Fruit fly (Drosophila melanogaster) whole organism, embryonic: Measurements from ENCODE around the gene CG42538.

Experiments used
- Atf-2 ChIP-seq: fragments of 200-800 bp; sonication (Bioruptor generic); optimal IDR thresholded peaks from 2 replicates; lab custom pipeline; 2016; ENCODE audit warnings: missing biosample characterization, missing genetic modification characterization
- CG10462 ChIP-seq: fragments of 200-800 bp; sonication (Bioruptor generic); optimal IDR thresholded peaks from 2 replicates; lab custom pipeline; 2016; ENCODE audit warnings: missing biosample characterization, missing genetic modification characterization
- CG10565 ChIP-seq: fragments of 200-800 bp; sonication (Bioruptor generic); optimal IDR thresholded peaks from 3 replicates; lab custom pipeline; 2016; ENCODE audit warnings: missing biosample characterization, mild to moderate bottlenecking, missing genetic modification characterization
- CG12104 ChIP-seq: fragments of 200-800 bp; sonication (Bioruptor generic); optimal IDR thresholded peaks from 3 replicates; lab custom pipeline; 2016; ENCODE audit warnings: missing biosample characterization, missing genetic modification characterization
- CG13123 ChIP-seq: fragments of 200-800 bp; sonication (Bioruptor generic); optimal IDR thresholded peaks from 2 replicates; lab custom pipeline; 2016; ENCODE audit warnings: missing biosample characterization, missing genetic modification characterization
- CG13424 ChIP-seq: fragments of 200-800 bp; sonication (Bioruptor generic); optimal IDR thresholded peaks from 2 replicates; lab custom pipeline; 2019; ENCODE audit warnings: missing biosample characterization, mild to moderate bottlenecking, missing genetic modification characterization, moderate library complexity
- CG1647 ChIP-seq: fragments of 200-800 bp; sonication (Bioruptor generic); optimal IDR thresholded peaks from 3 replicates; lab custom pipeline; 2016; ENCODE audit warnings: missing biosample characterization, missing genetic modification characterization
- CG16779 ChIP-seq: fragments of 200-800 bp; sonication (Bioruptor generic); IDR thresholded peaks from 2 replicates; pipeline ENCODE4 v1.3.6; 2022; ENCODE audit warnings: missing biosample characterization, missing genetic modification characterization
- CG17328 ChIP-seq: fragments of 200-800 bp; sonication (Bioruptor generic); IDR thresholded peaks from 2 replicates; pipeline ENCODE4 v1.3.6; 2022; ENCODE audit warnings: missing biosample characterization, missing genetic modification characterization
- CG18599 ChIP-seq: fragments of 200-800 bp; sonication (Bioruptor generic); optimal IDR thresholded peaks from 3 replicates; lab custom pipeline; 2017; ENCODE audit warnings: missing biosample characterization, missing genetic modification characterization, mild to moderate bottlenecking, moderate library complexity, missing genetic modification reagents
- CG2678 ChIP-seq: fragments of 200-800 bp; sonication (Bioruptor generic); optimal IDR thresholded peaks from 3 replicates; lab custom pipeline; 2019; ENCODE audit warnings: missing biosample characterization, mild to moderate bottlenecking, missing genetic modification characterization, moderate library complexity
- CG31224 ChIP-seq: fragments of 200-800 bp; sonication (Bioruptor generic); IDR thresholded peaks from 2 replicates; pipeline ENCODE4 v1.3.6; 2022; ENCODE audit warnings: missing biosample characterization, missing genetic modification characterization
- CG4328 ChIP-seq: fragments of 200-800 bp; sonication (Bioruptor generic); optimal IDR thresholded peaks from 3 replicates; lab custom pipeline; 2017; ENCODE audit warnings: missing biosample characterization, missing genetic modification reagents, missing genetic modification characterization
- CG4360 ChIP-seq: fragments of 200-800 bp; sonication (Bioruptor generic); IDR thresholded peaks from 2 replicates; pipeline ENCODE4 v1.3.6; 2022; ENCODE audit warnings: missing biosample characterization, missing genetic modification characterization
- CG43689 ChIP-seq: fragments of 200-800 bp; sonication (Bioruptor generic); IDR thresholded peaks from 2 replicates; pipeline ENCODE4 v1.3.6; 2022; ENCODE audit warnings: missing biosample characterization, missing genetic modification characterization
- CG4424 ChIP-seq: fragments of 200-800 bp; sonication (Bioruptor generic); optimal IDR thresholded peaks from 3 replicates; lab custom pipeline; 2016; ENCODE audit warnings: missing biosample characterization, missing genetic modification characterization
- CG4854 ChIP-seq: fragments of 200-800 bp; sonication (Bioruptor generic); optimal IDR thresholded peaks from 2 replicates; lab custom pipeline; 2016; ENCODE audit warnings: missing biosample characterization, missing genetic modification characterization, inconsistent platforms
- CG5953 ChIP-seq: fragments of 200-800 bp; sonication (Bioruptor generic); IDR thresholded peaks from 2 replicates; pipeline ENCODE4 v1.3.6; 2022; ENCODE audit warnings: missing biosample characterization, missing genetic modification characterization
- CG7928 ChIP-seq: fragments of 200-800 bp; sonication (Bioruptor generic); optimal IDR thresholded peaks from 2 replicates; lab custom pipeline; 2017; ENCODE audit warnings: missing biosample characterization, mild to moderate bottlenecking, missing genetic modification characterization
- CG8924 ChIP-seq: fragments of 200-800 bp; optimal IDR thresholded peaks from 3 replicates; lab custom pipeline; 2019; ENCODE audit warnings: missing biosample characterization, mild to moderate bottlenecking, missing genetic modification characterization, moderate library complexity
- CG9932 ChIP-seq: fragments of 200-800 bp; sonication (Bioruptor generic); IDR thresholded peaks from 2 replicates; pipeline ENCODE4 v1.3.6; 2022; ENCODE audit warnings: missing biosample characterization, missing genetic modification characterization
- CoRest ChIP-seq: fragments of 200-800 bp; sonication (Bioruptor generic); optimal IDR thresholded peaks from 3 replicates; lab custom pipeline; 2018; ENCODE audit warnings: missing biosample characterization, mild to moderate bottlenecking, missing genetic modification characterization, moderate library complexity
- Gug ChIP-seq: fragments of 200-800 bp; sonication (Bioruptor generic); IDR thresholded peaks from 4 replicates; pipeline ENCODE4 v1.3.6; 2022; ENCODE audit warnings: missing biosample characterization, missing genetic modification characterization
- Lim3 ChIP-seq: fragments of 200-800 bp; sonication (Bioruptor generic); IDR thresholded peaks from 2 replicates; pipeline ENCODE4 v1.3.6; 2022; ENCODE audit warnings: missing biosample characterization, missing genetic modification characterization
- MTF-1 ChIP-seq: fragments of 200-800 bp; sonication (Bioruptor generic); optimal IDR thresholded peaks from 2 replicates; lab custom pipeline; 2018; ENCODE audit warnings: missing biosample characterization, mild to moderate bottlenecking, missing genetic modification characterization, borderline replicate concordance
- Myb ChIP-seq: fragments of 200-800 bp; sonication (Bioruptor generic); optimal IDR thresholded peaks from 2 replicates; lab custom pipeline; 2016; ENCODE audit warnings: missing biosample characterization, missing genetic modification characterization
- NC2α ChIP-seq: fragments of 200-800 bp; sonication (Bioruptor generic); optimal IDR thresholded peaks from 2 replicates; lab custom pipeline; 2016; ENCODE audit warnings: missing biosample characterization, missing genetic modification characterization
- NFAT ChIP-seq: fragments of 200-800 bp; sonication (Bioruptor generic); IDR thresholded peaks from 2 replicates; pipeline ENCODE4 v1.3.6; 2022; ENCODE audit warnings: missing biosample characterization, missing genetic modification characterization
- Neu2 ChIP-seq: fragments of 200-800 bp; sonication (Bioruptor generic); optimal IDR thresholded peaks from 3 replicates; lab custom pipeline; 2016; ENCODE audit warnings: missing biosample characterization, missing genetic modification characterization, borderline replicate concordance
- PHDP ChIP-seq: fragments of 200-800 bp; sonication (Bioruptor generic); optimal IDR thresholded peaks from 3 replicates; lab custom pipeline; 2018; ENCODE audit warnings: missing biosample characterization, mild to moderate bottlenecking, missing genetic modification characterization, moderate library complexity
- bab2 ChIP-seq: fragments of 200-800 bp; sonication (Bioruptor generic); optimal IDR thresholded peaks from 2 replicates; lab custom pipeline; 2016; ENCODE audit warnings: missing biosample characterization, missing genetic modification characterization
- bsh ChIP-seq, 2 experiments: fragments of 200-800 bp; sonication (Bioruptor generic); optimal IDR thresholded peaks; 2 replicates each; lab custom pipeline; 2017 to 2018; ENCODE audit warnings: mild to moderate bottlenecking in 2 of 2, missing biosample characterization in 2 of 2, missing genetic modification characterization in 2 of 2, moderate library complexity in 1 of 2
- crc ChIP-seq: fragments of 200-800 bp; sonication (Bioruptor generic); optimal IDR thresholded peaks from 2 replicates; lab custom pipeline; 2016; ENCODE audit warnings: missing biosample characterization, missing genetic modification characterization
- croc ChIP-seq: fragments of 200-800 bp; sonication (Bioruptor generic); conservative IDR thresholded peaks from 3 replicates; pipeline ENCODE4 v1.3.6; 2022; ENCODE audit warnings: missing biosample characterization, missing genetic modification characterization
- crol ChIP-seq: fragments of 200-800 bp; sonication (Bioruptor generic); IDR thresholded peaks from 2 replicates; pipeline ENCODE4 v1.3.6; 2022; ENCODE audit warnings: missing biosample characterization, missing genetic modification characterization
- en ChIP-seq: fragments of 200-800 bp; sonication (Bioruptor generic); optimal IDR thresholded peaks from 2 replicates; lab custom pipeline; 2016; ENCODE audit warnings: missing biosample characterization, missing genetic modification characterization
- esg ChIP-seq: fragments of 200-800 bp; sonication (Bioruptor generic); conservative IDR thresholded peaks from 2 replicates; pipeline ENCODE4 v1.3.6; 2022; ENCODE audit warnings: missing biosample characterization, missing genetic modification characterization
- gce ChIP-seq: fragments of 200-800 bp; sonication (Bioruptor generic); IDR thresholded peaks from 3 replicates; pipeline ENCODE4 v1.3.6; 2022; ENCODE audit warnings: missing biosample characterization, missing genetic modification characterization
- h ChIP-seq: fragments of >200 bp; optimal IDR thresholded peaks from 2 replicates; lab custom pipeline; 2017
- lola ChIP-seq, 3 experiments: fragments of >200 bp in 2 of 3; fragments of 200-800 bp in 1 of 3; sonication (Bioruptor generic) in 1 of 3; optimal IDR thresholded peaks; 2 replicates each; lab custom pipeline; 2017 to 2019; ENCODE audit warnings: missing biosample characterization in 3 of 3, missing genetic modification characterization in 3 of 3, mild to moderate bottlenecking in 1 of 3, moderate library complexity in 1 of 3
- nau ChIP-seq: fragments of 200-800 bp; sonication (Bioruptor generic); optimal IDR thresholded peaks from 3 replicates; lab custom pipeline; 2017; ENCODE audit warnings: missing biosample characterization, mild to moderate bottlenecking, missing genetic modification characterization, missing genetic modification reagents
- odd ChIP-seq: fragments of 200-800 bp; sonication (Bioruptor generic); optimal IDR thresholded peaks from 2 replicates; lab custom pipeline; 2017; ENCODE audit warnings: missing biosample characterization, mild to moderate bottlenecking, missing genetic modification characterization
- org-1 ChIP-seq: fragments of 200-800 bp; sonication (Bioruptor generic); optimal IDR thresholded peaks from 2 replicates; lab custom pipeline; 2017; ENCODE audit warnings: missing biosample characterization, missing genetic modification characterization
- otp ChIP-seq: fragments of 200-800 bp; sonication (Bioruptor generic); IDR thresholded peaks from 3 replicates; pipeline ENCODE4, ENCODE4 v1.3.6; 2022; ENCODE audit warnings: missing biosample characterization, missing genetic modification characterization
- pum ChIP-seq: fragments of 200-800 bp; sonication (Bioruptor generic); optimal IDR thresholded peaks from 2 replicates; lab custom pipeline; 2016; ENCODE audit warnings: missing biosample characterization, missing genetic modification characterization
- rib ChIP-seq: fragments of 200-800 bp; sonication (Bioruptor generic); IDR thresholded peaks from 2 replicates; pipeline ENCODE4 v1.3.6; 2022; ENCODE audit warnings: missing biosample characterization, missing genetic modification characterization
- sens ChIP-seq: fragments of 200-800 bp; sonication (Bioruptor generic); peaks from one replicate; lab custom pipeline; 2016; ENCODE audit warnings: missing biosample characterization, missing genetic modification characterization
- slp2 ChIP-seq: fragments of 200-800 bp; sonication (Bioruptor generic); optimal IDR thresholded peaks from 2 replicates; lab custom pipeline; 2016; ENCODE audit warnings: missing biosample characterization, missing genetic modification characterization
- sob ChIP-seq: fragments of 200-800 bp; sonication (Bioruptor generic); IDR thresholded peaks from 2 replicates; pipeline ENCODE4 v1.3.6; 2022; ENCODE audit warnings: missing biosample characterization, missing genetic modification characterization
- tgo ChIP-seq: fragments of 200-800 bp; sonication (Bioruptor generic); IDR thresholded peaks from 3 replicates; pipeline ENCODE4 v1.3.6; 2022; ENCODE audit warnings: missing biosample characterization, missing genetic modification characterization
- yki ChIP-seq: fragments of >200 bp; optimal IDR thresholded peaks from 3 replicates; lab custom pipeline; 2018
- z ChIP-seq: fragments of 200-800 bp; sonication (Bioruptor generic); IDR thresholded peaks from 3 replicates; pipeline ENCODE4 v1.3.6; 2022; ENCODE audit warnings: missing biosample characterization, missing genetic modification characterization

The CG42538 gene

dm6 chr3L:16021064-16021683 is 13.2 kb upstream of the CG42538 start (continued):
- TF ChIP-seq CG4424, result peak; percentile 63
- TF ChIP-seq CG10565 (GFP tag; lab: Kevin White, UChicago), result no peak
- no peak for TF ChIP-seq CG4360 (GFP tag; lab: Robert Waterston, UW)
- TF ChIP-seq bab2 (GFP tag; lab: Kevin White, UChicago), result peak; percentile 26
- no peak for TF ChIP-seq Myb (GFP tag; lab: Kevin White, UChicago)
- no peak for TF ChIP-seq CG18599 (GFP tag; lab: Kevin White, UChicago)
- TF ChIP-seq odd, result no peak
- no peak for TF ChIP-seq Gug (GFP tag; lab: Robert Waterston, UW)
- TF ChIP-seq CG10462 (GFP tag; lab: Kevin White, UChicago), result peak; percentile 47
- TF ChIP-seq CG12104 (GFP tag; lab: Kevin White, UChicago), result no peak
- TF ChIP-seq CG7928 (GFP tag; lab: Kevin White, UChicago), result no peak
- peak; percentile 93 for TF ChIP-seq sens
- TF ChIP-seq org-1 (GFP tag; lab: Kevin White, UChicago), result peak; percentile 17
- no peak for TF ChIP-seq nau (GFP tag; lab: Kevin White, UChicago)
- TF ChIP-seq Lim3, result no peak
- peak; percentile 36; the same call in 1 of the 3 replicates for TF ChIP-seq otp (GFP tag; lab: Robert Waterston, UW)
- TF ChIP-seq Neu2 (GFP tag; lab: Kevin White, UChicago), result no peak
- no peak for TF ChIP-seq CG31224 (GFP tag; lab: Robert Waterston, UW)
- no peak for TF ChIP-seq en (GFP tag; lab: Kevin White, UChicago)
- TF ChIP-seq CG43689 (GFP tag; lab: Robert Waterston, UW), result no peak
- TF ChIP-seq slp2 (GFP tag; lab: Kevin White, UChicago), result peak; percentile 41
- 0 out of 3 replicates have a peak, but pooled peaks have one; percentile 56 for TF ChIP-seq gce (GFP tag; lab: Robert Waterston, UW)
- peak; percentile 46 for TF ChIP-seq CG13424
- TF ChIP-seq esg (GFP tag; lab: Robert Waterston, UW), result peak; percentile 29; the same call in 1 of the 2 replicates
- TF ChIP-seq NFAT, result no peak
- TF ChIP-seq CG17328 (GFP tag; lab: Robert Waterston, UW), result peak; percentile 63
- TF ChIP-seq croc (GFP tag; lab: Robert Waterston, UW), result no peak; the same call in 1 of the 3 replicates
- no peak for TF ChIP-seq z (GFP tag; lab: Robert Waterston, UW)
- no peak for TF ChIP-seq yki
- TF ChIP-seq tgo, result peak; percentile 40; the same call in 2 of the 3 replicates
- peak; percentile 73 for TF ChIP-seq CG8924
- TF ChIP-seq crol, result no peak
- no peak for TF ChIP-seq rib (GFP tag; lab: Robert Waterston, UW)
- peak; percentile 31 for TF ChIP-seq pum (GFP tag; lab: Kevin White, UChicago)
- no peak for TF ChIP-seq CG16779
- peak; percentile 3 for TF ChIP-seq NC2α (GFP tag; lab: Kevin White, UChicago)
- TF ChIP-seq sob (GFP tag; lab: Robert Waterston, UW), result no peak
- no peak for TF ChIP-seq CG5953 (GFP tag; lab: Robert Waterston, UW)
- TF ChIP-seq bsh (GFP tag; optimal IDR thresholded peaks at IDR 0.05; lab: Kevin White, UChicago), result peak in 1 of 2 experiments; percentile 74
- no peak for TF ChIP-seq CG1647 (GFP tag; lab: Kevin White, UChicago)
- TF ChIP-seq CG4854 (GFP tag; lab: Kevin White, UChicago), result no peak
- peak; percentile 42 for TF ChIP-seq CG2678 (tag; lab: Kevin White, UChicago)
- no peak for TF ChIP-seq CG4328 (GFP tag; lab: Kevin White, UChicago)
- no peak for TF ChIP-seq CG13123 (GFP tag; lab: Kevin White, UChicago)
- no peak for TF ChIP-seq MTF-1 (GFP tag; lab: Kevin White, UChicago)
- TF ChIP-seq crc (GFP tag; lab: Kevin White, UChicago), result peak; percentile 3
- no peak for TF ChIP-seq h (lab: Kevin White, UChicago)
- TF ChIP-seq CoRest, result peak; percentile 24
- no peak for TF ChIP-seq PHDP
- TF ChIP-seq lola (GFP tag; optimal IDR thresholded peaks at IDR 0.05; lab: Kevin White, UChicago), result peak in 1 of 3 experiments; percentile 80
- peak; percentile 60 for TF ChIP-seq Atf-2
- TF ChIP-seq CG9932 (GFP tag; lab: Robert Waterston, UW), result no peak
